Fruit fly (Drosophila melanogaster) whole organism, pupa: Measurements from ENCODE around the gene CG32832.

Source experiments
- CG10348 ChIP-seq: fragments of 200-800 bp; sonication (Bioruptor generic); IDR thresholded peaks from 2 replicates; pipeline ENCODE4 v1.3.6; 2022; ENCODE audit warnings: missing biosample characterization, missing genetic modification characterization
- CG12605 ChIP-seq: fragments of 200-800 bp; sonication (Bioruptor generic); IDR thresholded peaks from 2 replicates; pipeline ENCODE4 v1.3.6; 2022; ENCODE audit warnings: missing biosample characterization, missing genetic modification characterization
- CG13204 ChIP-seq: fragments of 200-800 bp; sonication (Bioruptor generic); optimal IDR thresholded peaks from 2 replicates; lab custom pipeline; 2018; ENCODE audit warnings: missing biosample characterization, mild to moderate bottlenecking, missing genetic modification characterization, moderate library complexity
- CG14655 ChIP-seq: fragments of 200-800 bp; sonication (Bioruptor generic); optimal IDR thresholded peaks from 3 replicates; lab custom pipeline; 2017; ENCODE audit warnings: mild to moderate bottlenecking, missing biosample characterization, missing genetic modification reagents, missing genetic modification characterization
- CG15710 ChIP-seq: fragments of 200-800 bp; sonication (Bioruptor generic); optimal IDR thresholded peaks from 2 replicates; lab custom pipeline; 2018; ENCODE audit warnings: missing biosample characterization, mild to moderate bottlenecking, missing genetic modification characterization, moderate library complexity
- CG17806 ChIP-seq: fragments of 200-800 bp; sonication (Bioruptor generic); optimal IDR thresholded peaks from 2 replicates; lab custom pipeline; 2018; ENCODE audit warnings: missing biosample characterization, mild to moderate bottlenecking, missing genetic modification characterization, moderate library complexity
- CG32121 ChIP-seq: fragments of 200-800 bp; sonication (Bioruptor generic); IDR thresholded peaks from 2 replicates; pipeline ENCODE4 v1.3.6; 2022; ENCODE audit warnings: missing biosample characterization, missing genetic modification characterization
- CG34367 ChIP-seq: fragments of 200-800 bp; sonication (Bioruptor generic); optimal IDR thresholded peaks from 2 replicates; lab custom pipeline; 2018; ENCODE audit warnings: missing biosample characterization, mild to moderate bottlenecking, missing genetic modification characterization
- CG4496 ChIP-seq: fragments of 200-800 bp; sonication (Bioruptor generic); IDR thresholded peaks from 3 replicates; pipeline ENCODE4 v1.3.6; 2022; ENCODE audit warnings: missing biosample characterization, missing genetic modification characterization
- CG8159 ChIP-seq: fragments of 200-800 bp; sonication (Bioruptor generic); optimal IDR thresholded peaks from 3 replicates; lab custom pipeline; 2018; ENCODE audit warnings: missing biosample characterization, mild to moderate bottlenecking, missing genetic modification characterization, moderate library complexity
- CG8301 ChIP-seq: fragments of 200-800 bp; sonication (Bioruptor generic); optimal IDR thresholded peaks from 2 replicates; lab custom pipeline; 2018; ENCODE audit warnings: missing biosample characterization, mild to moderate bottlenecking, missing genetic modification characterization
- CG9948 ChIP-seq: fragments of 200-800 bp; sonication (Bioruptor generic); optimal IDR thresholded peaks from 2 replicates; lab custom pipeline; 2018; ENCODE audit warnings: missing biosample characterization, mild to moderate bottlenecking, missing genetic modification characterization, moderate library complexity
- D1 ChIP-seq: fragments of 200-800 bp; sonication (Bioruptor generic); optimal IDR thresholded peaks from 2 replicates; lab custom pipeline; 2018; ENCODE audit warnings: missing biosample characterization, mild to moderate bottlenecking, missing genetic modification characterization, moderate library complexity
- EcR ChIP-seq: fragments of 200-800 bp; sonication (Bioruptor generic); optimal IDR thresholded peaks from 3 replicates; lab custom pipeline; 2019; ENCODE audit warnings: missing biosample characterization, missing genetic modification characterization, mild to moderate bottlenecking, moderate library complexity, missing genetic modification reagents
- Ets98B ChIP-seq: fragments of 200-800 bp; sonication (Bioruptor generic); IDR thresholded peaks from 2 replicates; pipeline ENCODE4 v1.3.6; 2022; ENCODE audit warnings: missing biosample characterization, missing genetic modification characterization
- Pif1A ChIP-seq: fragments of 200-800 bp; sonication (Bioruptor generic); optimal IDR thresholded peaks from 3 replicates; lab custom pipeline; 2016; ENCODE audit warnings: missing biosample characterization, missing genetic modification characterization
- Pif1B ChIP-seq: fragments of 200-800 bp; sonication (Bioruptor generic); optimal IDR thresholded peaks from 3 replicates; lab custom pipeline; 2016; ENCODE audit warnings: missing biosample characterization, missing genetic modification characterization
- Snoo ChIP-seq: fragments of 200-800 bp; sonication (Bioruptor generic); optimal IDR thresholded peaks from 3 replicates; lab custom pipeline; 2017; ENCODE audit warnings: missing biosample characterization, mild to moderate bottlenecking, missing genetic modification characterization, inconsistent platforms
- fd96Ca ChIP-seq: fragments of 200-800 bp; sonication (Bioruptor generic); IDR thresholded peaks from 3 replicates; pipeline ENCODE4 v1.3.6; 2022; ENCODE audit warnings: missing biosample characterization, missing genetic modification characterization
- gl ChIP-seq: fragments of 200-800 bp; sonication (Bioruptor generic); optimal IDR thresholded peaks from 2 replicates; lab custom pipeline; 2018; ENCODE audit warnings: missing biosample characterization, mild to moderate bottlenecking, missing genetic modification characterization
- rn ChIP-seq: fragments of 200-800 bp; sonication (Bioruptor generic); IDR thresholded peaks from 2 replicates; pipeline ENCODE4 v1.3.6; 2022; ENCODE audit warnings: missing biosample characterization, missing genetic modification characterization

The CG32832 gene

dm6 chr2L:16837158-16837557 is 41.9 kb downstream of the CG32832 start, which contains the start of gene Nepl9:
TSS of gene Nepl9 (minus strand) at chr2L:16837258.
- no peak for TF ChIP-seq CG8301
- TF ChIP-seq CG15710 (tag; lab: Kevin White, UChicago), result no peak
- no peak for TF ChIP-seq gl (tag; lab: Kevin White, UChicago)
- TF ChIP-seq Pif1B (GFP tag; lab: Kevin White, UChicago), result no peak
- TF ChIP-seq CG4496 (GFP tag; lab: Robert Waterston, UW), result no peak
- no peak for TF ChIP-seq Ets98B (GFP tag; lab: Robert Waterston, UW)
- TF ChIP-seq Snoo (tag; lab: Kevin White, UChicago), result no peak
- TF ChIP-seq CG10348 (GFP tag; lab: Robert Waterston, UW), result no peak
- TF ChIP-seq CG9948 (tag; lab: Kevin White, UChicago), result no peak
- no peak for TF ChIP-seq CG17806
- TF ChIP-seq CG8159 (tag; lab: Kevin White, UChicago), result no peak
- TF ChIP-seq fd96Ca (GFP tag; lab: Robert Waterston, UW), result no peak
- TF ChIP-seq D1 (tag; lab: Kevin White, UChicago), result no peak
- TF ChIP-seq CG34367 (tag; lab: Kevin White, UChicago), result no peak
- no peak for TF ChIP-seq Pif1A (GFP tag; lab: Kevin White, UChicago)
- no peak for TF ChIP-seq CG13204 (GFP tag; lab: Kevin White, UChicago)
- TF ChIP-seq CG32121 (GFP tag; lab: Robert Waterston, UW), result no peak
- TF ChIP-seq rn (GFP tag; lab: Robert Waterston, UW), result no peak
- TF ChIP-seq CG14655 (GFP tag; lab: Kevin White, UChicago), result no peak
- no peak for TF ChIP-seq CG12605 (GFP tag; lab: Robert Waterston, UW)

dm6 chr2L:16834402-16834801 is 44.7 kb downstream of the CG32832 start, which contains the start of gene CG13282:
TSS of gene CG13282 (minus strand) at chr2L:16834502.
- no peak for TF ChIP-seq CG32121 (GFP tag; lab: Robert Waterston, UW)
- TF ChIP-seq CG10348 (GFP tag; lab: Robert Waterston, UW), result no peak
- TF ChIP-seq D1 (tag; lab: Kevin White, UChicago), result no peak
- no peak for TF ChIP-seq EcR
- TF ChIP-seq CG12605 (GFP tag; lab: Robert Waterston, UW), result no peak
- no peak for TF ChIP-seq CG13204 (GFP tag; lab: Kevin White, UChicago)
- no peak for TF ChIP-seq Ets98B (GFP tag; lab: Robert Waterston, UW)
- TF ChIP-seq gl (tag; lab: Kevin White, UChicago), result no peak
